Fruit fly (Drosophila melanogaster) Kc167 (cell line): Measurements from ENCODE around the gene Syx8.

Experiments used
- Myc ChIP-seq: fragments of >200 bp; optimal IDR thresholded peaks from 2 replicates; lab custom pipeline; 2017; ENCODE audit warnings: missing external identifiers
- Sin3A ChIP-seq: fragments of >200 bp; optimal IDR thresholded peaks from 2 replicates; lab custom pipeline; 2018; ENCODE audit warnings: missing external identifiers
- h ChIP-seq: fragments of >200 bp; optimal IDR thresholded peaks from 3 replicates; lab custom pipeline; 2018; ENCODE audit warnings: missing external identifiers
- insv ChIP-seq: fragments of >200 bp; optimal IDR thresholded peaks from 3 replicates; lab custom pipeline; 2018; ENCODE audit warnings: missing external identifiers
- psq ChIP-seq: fragments of >200 bp; optimal IDR thresholded peaks from 2 replicates; lab custom pipeline; 2017; ENCODE audit warnings: missing external identifiers
- ttk ChIP-seq: sonication (Bioruptor generic); optimal IDR thresholded peaks from 2 replicates; lab custom pipeline; 2017; ENCODE audit warnings: missing external identifiers

Syx8 gene

DNA sequence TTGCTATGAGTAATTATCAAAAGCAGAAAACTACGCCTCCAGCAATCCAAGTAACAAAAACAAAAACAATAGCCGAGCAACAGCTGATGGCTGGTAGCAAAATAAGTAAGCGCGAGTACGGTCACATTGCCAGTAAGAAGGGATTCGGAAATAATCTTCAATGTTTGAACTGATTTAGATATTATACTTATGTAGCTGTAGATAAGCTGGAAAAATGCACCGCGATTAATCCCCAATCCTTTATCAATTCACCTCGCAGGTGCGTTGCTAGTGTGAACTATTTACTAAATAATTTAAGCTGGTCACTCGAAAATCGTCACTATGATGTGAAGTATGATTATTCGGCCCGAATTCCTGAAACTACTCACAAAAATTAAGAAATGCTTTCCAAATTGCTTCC, at the start of gene Syx8, which contains the start of gene CG32163:
Gene Syx8, minus strand, starts transcription at position 69 of the 400 bp plus-strand sequence.
Gene CG32163, plus strand, starts transcription at position 169 of the 400 bp plus-strand sequence.
- no peak for TF ChIP-seq insv (lab: Kevin White, UChicago)
- TF ChIP-seq psq (lab: Kevin White, UChicago): no peak
- TF ChIP-seq h (lab: Kevin White, UChicago): no peak
- no peak for TF ChIP-seq Myc
- no peak for TF ChIP-seq ttk (lab: Kevin White, UChicago)
- no peak for TF ChIP-seq Sin3A (lab: Kevin White, UChicago)

DNA sequence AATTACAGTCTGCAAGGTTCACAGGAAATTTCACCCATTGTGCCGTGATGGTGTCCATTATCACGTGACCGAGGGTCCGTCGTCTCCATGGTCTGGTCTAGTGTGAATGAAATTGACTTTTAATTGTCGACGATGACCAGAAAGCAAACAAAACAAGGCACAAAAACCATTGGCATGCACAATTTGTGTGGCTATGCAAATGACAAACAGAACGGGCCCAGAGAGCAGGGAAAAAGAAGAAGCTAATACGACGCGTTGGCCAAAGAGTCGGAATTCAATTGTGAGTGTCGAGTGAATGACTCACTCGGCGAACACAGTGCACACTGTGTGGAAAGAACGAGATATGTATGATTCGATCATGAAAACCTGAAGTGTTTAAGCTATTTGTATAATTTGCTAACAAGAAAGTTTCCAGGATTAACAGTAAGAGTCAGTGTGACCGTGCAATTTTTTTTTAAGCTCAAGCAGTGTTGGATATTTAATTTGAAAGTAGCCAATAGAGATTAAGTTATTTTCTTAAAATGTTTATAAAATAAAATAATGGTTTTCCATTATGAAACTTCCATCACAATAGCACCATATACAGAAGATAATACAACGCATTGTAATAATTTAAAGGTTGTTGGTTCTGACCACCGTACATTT, 48.8 kb upstream of the Syx8 start:
- TF ChIP-seq psq (lab: Kevin White, UChicago) (no peak), ttk (lab: Kevin White, UChicago) (no peak), Myc (no peak), insv (lab: Kevin White, UChicago) (no peak), h (lab: Kevin White, UChicago) (no peak)

- no peak for TF ChIP-seq h (lab: Kevin White, UChicago)
- TF ChIP-seq Myc: no peak
- TF ChIP-seq Sin3A (lab: Kevin White, UChicago): no peak
- TF ChIP-seq psq (lab: Kevin White, UChicago): no peak
- no peak for TF ChIP-seq insv (lab: Kevin White, UChicago)
- TF ChIP-seq ttk (lab: Kevin White, UChicago): no peak
Observed at dm6 chr3L:16634529-16634928, 47.7 kb upstream of the Syx8 start.

- no peak for TF ChIP-seq Myc
- TF ChIP-seq h (lab: Kevin White, UChicago): no peak
- no peak for TF ChIP-seq insv (lab: Kevin White, UChicago)
- no peak for TF ChIP-seq ttk (lab: Kevin White, UChicago)
- TF ChIP-seq Sin3A (lab: Kevin White, UChicago): no peak
- no peak for TF ChIP-seq psq (lab: Kevin White, UChicago)
Observed at dm6 chr3L:16634091-16634490, 47.2 kb upstream of the Syx8 start.

dm6 chr3L:16631844-16632537, 45.1 kb upstream of the Syx8 start:
- TF ChIP-seq Sin3A (lab: Kevin White, UChicago) (no peak), Myc (no peak), psq (lab: Kevin White, UChicago) (no peak), h (lab: Kevin White, UChicago) (no peak), ttk (lab: Kevin White, UChicago) (no peak), insv (lab: Kevin White, UChicago) (no peak)

- no peak for TF ChIP-seq Sin3A (lab: Kevin White, UChicago)
- TF ChIP-seq h (lab: Kevin White, UChicago): no peak
- TF ChIP-seq ttk (lab: Kevin White, UChicago): no peak
Observed at dm6 chr3L:16629793-16630192, 42.9 kb upstream of the Syx8 start.

- TF ChIP-seq Myc (no peak), psq (lab: Kevin White, UChicago) (no peak), ttk (lab: Kevin White, UChicago) (no peak), h (lab: Kevin White, UChicago) (no peak), insv (lab: Kevin White, UChicago) (no peak), Sin3A (lab: Kevin White, UChicago) (no peak)
Observed at dm6 chr3L:16626199-16626598, 39.3 kb upstream of the Syx8 start.

dm6 chr3L:16615132-16615709, 28.4 kb upstream of the Syx8 start, which contains the start of gene Mo25:
Gene Mo25, minus strand, starts transcription at chr3L:16615472.
- TF ChIP-seq Sin3A (lab: Kevin White, UChicago) (no peak), psq (lab: Kevin White, UChicago) (no peak), ttk (lab: Kevin White, UChicago) (no peak), insv (lab: Kevin White, UChicago) (no peak), h (lab: Kevin White, UChicago) (no peak), Myc (no peak)

dm6 chr3L:16612972-16613371, 26.1 kb upstream of the Syx8 start:
- TF ChIP-seq Sin3A (lab: Kevin White, UChicago): no peak
- no peak for TF ChIP-seq h (lab: Kevin White, UChicago)
- no peak for TF ChIP-seq ttk (lab: Kevin White, UChicago)
- TF ChIP-seq psq (lab: Kevin White, UChicago): no peak
- TF ChIP-seq Myc: no peak
- TF ChIP-seq insv (lab: Kevin White, UChicago): no peak

dm6 chr3L:16612152-16612551, 25.3 kb upstream of the Syx8 start, which contains the start of gene CG4101:
Gene CG4101, plus strand, starts transcription at chr3L:16612486.
- TF ChIP-seq ttk (lab: Kevin White, UChicago) (no peak), Myc (no peak), h (lab: Kevin White, UChicago) (no peak), psq (lab: Kevin White, UChicago) (no peak), insv (lab: Kevin White, UChicago) (no peak), Sin3A (lab: Kevin White, UChicago) (no peak)

- TF ChIP-seq psq (lab: Kevin White, UChicago) (no peak), Sin3A (lab: Kevin White, UChicago) (no peak), ttk (lab: Kevin White, UChicago) (no peak), insv (lab: Kevin White, UChicago) (no peak)
Observed at dm6 chr3L:16610201-16610600, 23.3 kb upstream of the Syx8 start, which contains the start of gene Prosbeta6. Gene Prosbeta6, minus strand, starts transcription at chr3L:16610418.
